Worm (Caenorhabditis elegans): ENCODE results near the gene Y48C3A.20.

ce11 chrII:13402680-13403079, 33.3 kb downstream of the Y48C3A.20 start, which contains the start of gene pinn-4:
- TF ChIP-seq ztf-23 (GFP tag; IDR thresholded peaks at IDR 0.05) (no peak), ref-1 (GFP tag; conservative IDR thresholded peaks at IDR 0.05) (no peak), flt-1 (GFP tag; IDR thresholded peaks at IDR 0.05) (no peak), med-1 (GFP tag; optimal IDR thresholded peaks at IDR 0.05; ENCODE audit: insufficient read depth) (no peak), ztf-29 (GFP tag; IDR thresholded peaks at IDR 0.05) (no peak), klf-2 (GFP tag; conservative IDR thresholded peaks at IDR 0.05) (no peak), tab-1 (GFP tag; IDR thresholded peaks at IDR 0.05) (no peak), cog-1 (tag; optimal IDR thresholded peaks at IDR 0.05) (no peak)

Measured in whole organism, midembryonic.